Fruit fly (Drosophila melanogaster): ENCODE measurements around the gene CG31248.

Gene CG31248

dm6 chr3R:7086377-7087200 is 42.5 kb upstream of the CG31248 start, which contains the start of gene alphaTub84B (continued):
- TF ChIP-seq trh (GFP tag; optimal IDR thresholded peaks at IDR 0.05): no peak
- TF ChIP-seq crol (GFP tag; IDR thresholded peaks at IDR 0.05): no peak
- TF ChIP-seq CG6175 (GFP tag; IDR thresholded peaks at IDR 0.05): 0 out of 3 replicates have a peak, but pooled peaks have one; percentile 67
- TF ChIP-seq Bgb (GFP tag; IDR thresholded peaks at IDR 0.05; ENCODE audit: partially characterized antibody): peak; percentile 77
- TF ChIP-seq CG11247 (GFP tag; IDR thresholded peaks at IDR 0.05): peak; percentile 65
- no peak for TF ChIP-seq H15 (GFP tag; IDR thresholded peaks at IDR 0.05)
- peak; percentile 53 for TF ChIP-seq CG18619 (GFP tag; optimal IDR thresholded peaks at IDR 0.05)
- TF ChIP-seq NFAT (GFP tag; IDR thresholded peaks at IDR 0.05): peak; percentile 84
- TF ChIP-seq btn (GFP tag; optimal IDR thresholded peaks at IDR 0.05): peak; percentile 67
- peak; percentile 24 for TF ChIP-seq az2 (GFP tag; optimal IDR thresholded peaks at IDR 0.05)
- peak; percentile 34 for TF ChIP-seq kah (GFP tag; optimal IDR thresholded peaks at IDR 0.05)
- no peak for TF ChIP-seq CG9817 (tag; optimal IDR thresholded peaks at IDR 0.05)
- TF ChIP-seq CG15601 (tag; optimal IDR thresholded peaks at IDR 0.05): peak; percentile 55
- TF ChIP-seq vvl (GFP tag; IDR thresholded peaks at IDR 0.05): peak; percentile 88
- no peak for TF ChIP-seq ab (GFP tag; optimal IDR thresholded peaks at IDR 0.05)
- TF ChIP-seq CG12104 (GFP tag; optimal IDR thresholded peaks at IDR 0.05): no peak
- TF ChIP-seq CG6654 (GFP tag; optimal IDR thresholded peaks at IDR 0.05): no peak
- TF ChIP-seq CG1832 (GFP tag; optimal IDR thresholded peaks at IDR 0.05): no peak
- peak in 1 of 3 experiments; percentile 96 for TF ChIP-seq Stat92E (GFP tag; optimal IDR thresholded peaks at IDR 0.05)
- peak; percentile 48 for TF ChIP-seq Blimp-1 (GFP tag; optimal IDR thresholded peaks at IDR 0.05)
- TF ChIP-seq CG8281 (tag; optimal IDR thresholded peaks at IDR 0.05): no peak
- peak; percentile 75 for TF ChIP-seq ftz-f1 (GFP tag; optimal IDR thresholded peaks at IDR 0.05)
- no peak; the same call in 1 of the 2 replicates for TF ChIP-seq Adf1 (GFP tag; IDR thresholded peaks at IDR 0.05)
- no peak for TF ChIP-seq cad (GFP tag; optimal IDR thresholded peaks at IDR 0.05)
- peak; percentile 41 for TF ChIP-seq zf30C (GFP tag; optimal IDR thresholded peaks at IDR 0.05)
- TF ChIP-seq CG17359 (tag; optimal IDR thresholded peaks at IDR 0.05): peak; percentile 70
- peak; percentile 53 for TF ChIP-seq CG1792 (GFP tag; optimal IDR thresholded peaks at IDR 0.05)
- peak; percentile 60 for TF ChIP-seq CG13287 (GFP tag; IDR thresholded peaks at IDR 0.05; ENCODE audit: partially characterized antibody)
- TF ChIP-seq Lhr (GFP tag; optimal IDR thresholded peaks at IDR 0.05): peak; percentile 88
- TF ChIP-seq Ravus (GFP tag; IDR thresholded peaks at IDR 0.05): no peak
- peak; percentile 75 for TF ChIP-seq CHES-1-like (GFP tag; optimal IDR thresholded peaks at IDR 0.05)
- TF ChIP-seq CG17328 (GFP tag; IDR thresholded peaks at IDR 0.05): peak; percentile 67
- TF ChIP-seq Nf-YB (GFP tag; optimal IDR thresholded peaks at IDR 0.05): peak; percentile 26
- peak; percentile 13; the same call in 1 of the 2 replicates for TF ChIP-seq ttk (GFP tag; IDR thresholded peaks at IDR 0.05)
- TF ChIP-seq CG3065 (GFP tag; optimal IDR thresholded peaks at IDR 0.05): no peak
- peak; percentile 55 for TF ChIP-seq HLH54F (GFP tag; optimal IDR thresholded peaks at IDR 0.05)
- TF ChIP-seq CG10366 (GFP tag; IDR thresholded peaks at IDR 0.05): no peak
- TF ChIP-seq CG11504 (tag; optimal IDR thresholded peaks at IDR 0.05): peak; percentile 48
- peak; percentile 95 for TF ChIP-seq lilli (GFP tag; optimal IDR thresholded peaks at IDR 0.05)
- peak; percentile 31 for TF ChIP-seq CG12299 (tag; optimal IDR thresholded peaks at IDR 0.05)
- no peak for TF ChIP-seq CG14667 (GFP tag; IDR thresholded peaks at IDR 0.05)
- TF ChIP-seq sug (tag; optimal IDR thresholded peaks at IDR 0.05): peak; percentile 44
- TF ChIP-seq CG30403 (GFP tag; optimal IDR thresholded peaks at IDR 0.05): no peak
- peak; percentile 42 for TF ChIP-seq ewg (GFP tag; optimal IDR thresholded peaks at IDR 0.05)
- no peak for TF ChIP-seq CG3726 (GFP tag; IDR thresholded peaks at IDR 0.05)
- peak; percentile 69 for TF ChIP-seq fd102C (GFP tag; optimal IDR thresholded peaks at IDR 0.05)
- TF ChIP-seq rib (GFP tag; IDR thresholded peaks at IDR 0.05): peak; percentile 74
- TF ChIP-seq CG31441 (GFP tag; IDR thresholded peaks at IDR 0.05): peak; percentile 50; the same call in 1 of the 2 replicates
- peak; percentile 75 for TF ChIP-seq odd (GFP tag; optimal IDR thresholded peaks at IDR 0.05)

Measured in whole organism, embryonic.